Fruit fly (Drosophila melanogaster): Measurements from ENCODE around the gene CG15741.

dm6 chrX:11856867-11857266 lies 19.0 kb upstream of the CG15741 start:
- TF ChIP-seq CG15710 (tag; optimal IDR thresholded peaks at IDR 0.05) (no peak), CG10348 (GFP tag; IDR thresholded peaks at IDR 0.05) (no peak), CG17806 (tag; optimal IDR thresholded peaks at IDR 0.05) (no peak)

All from whole organism, pupa.